Worm (Caenorhabditis elegans): ENCODE measurements around the gene acc-4.

DNA sequence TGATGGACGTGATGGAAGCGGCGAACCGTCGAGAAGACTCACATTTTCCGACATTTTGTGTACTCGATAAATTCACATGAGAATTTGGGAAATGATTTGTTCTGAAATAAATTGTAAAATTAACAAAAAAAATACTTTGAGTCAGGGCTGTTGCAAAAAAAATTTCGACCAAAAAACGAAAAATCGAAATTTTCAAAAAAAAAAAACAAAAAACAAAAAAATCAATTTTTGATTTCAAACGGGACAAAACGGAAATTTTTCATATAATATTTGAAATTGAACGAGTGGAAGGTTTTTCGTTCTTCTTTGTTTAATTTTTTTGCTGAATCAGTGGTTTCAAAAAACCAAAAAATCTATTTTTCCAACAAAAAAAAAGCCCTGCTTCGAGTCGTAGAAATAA, 28.7 kb downstream of the acc-4 start, which contains the start of gene cua-1:
- TF ChIP-seq ama-1 (optimal IDR thresholded peaks at IDR 0.05), result no peak
- no peak for TF ChIP-seq scrt-1 (GFP tag; IDR thresholded peaks at IDR 0.05)
- no peak for TF ChIP-seq ceh-36 (tag; optimal IDR thresholded peaks at IDR 0.05)
- no peak for TF ChIP-seq sea-1 (GFP tag; conservative IDR thresholded peaks at IDR 0.05)
- no peak for TF ChIP-seq ets-7 (tag; optimal IDR thresholded peaks at IDR 0.05)
- no peak for TF ChIP-seq tbx-11 (GFP tag; IDR thresholded peaks at IDR 0.05)
- TF ChIP-seq hnd-1 (tag; optimal IDR thresholded peaks at IDR 0.05), result no peak
